Worm (Caenorhabditis elegans): Measurements from ENCODE around the gene lips-10.

Gene lips-10

ce11 chrII:8404748-8405147 lies 34.2 kb upstream of the lips-10 start, which contains the start of gene skpo-1:
Gene skpo-1, minus strand, starts transcription at chrII:8404848.
- no peak for TF ChIP-seq lin-15B (tag; optimal IDR thresholded peaks at IDR 0.05)
- TF ChIP-seq tbx-2 (tag; optimal IDR thresholded peaks at IDR 0.05) = no peak
- no peak for TF ChIP-seq fkh-10 (GFP tag; optimal IDR thresholded peaks at IDR 0.05)
- no peak for TF ChIP-seq ceh-28 (tag; optimal IDR thresholded peaks at IDR 0.05)
- no peak for TF ChIP-seq egl-5 (tag; optimal IDR thresholded peaks at IDR 0.05)
- TF ChIP-seq lsy-12 (tag; optimal IDR thresholded peaks at IDR 0.05) = no peak
- no peak for TF ChIP-seq pha-4 (tag; optimal IDR thresholded peaks at IDR 0.05)
- no peak for TF ChIP-seq aly-2 (tag; optimal IDR thresholded peaks at IDR 0.05)
- no peak for TF ChIP-seq nhr-77 (tag; optimal IDR thresholded peaks at IDR 0.05)
- TF ChIP-seq ceh-9 (tag; optimal IDR thresholded peaks at IDR 0.05) = no peak
- TF ChIP-seq jun-1 (tag; optimal IDR thresholded peaks at IDR 0.05) = no peak
- no peak for TF ChIP-seq eor-1 (tag; optimal IDR thresholded peaks at IDR 0.05)
- no peak for TF ChIP-seq nhr-43 (tag; optimal IDR thresholded peaks at IDR 0.05; ENCODE audit: poor library complexity, severe bottlenecking)
- TF ChIP-seq ama-1 (optimal IDR thresholded peaks at IDR 0.05) = no peak
- no peak for TF ChIP-seq nhr-25 (tag; optimal IDR thresholded peaks at IDR 0.05)
- no peak for TF ChIP-seq elt-2 (tag; optimal IDR thresholded peaks at IDR 0.05)
- no peak for TF ChIP-seq pqm-1 (tag; optimal IDR thresholded peaks at IDR 0.05)
- no peak for TF ChIP-seq nfya-1 (tag; optimal IDR thresholded peaks at IDR 0.05; ENCODE audit: insufficient read depth)
- no peak for TF ChIP-seq nhr-237 (tag; optimal IDR thresholded peaks at IDR 0.05)
- TF ChIP-seq fos-1 (tag; optimal IDR thresholded peaks at IDR 0.05) = no peak

ce11 chrII:8405303-8405702 lies 33.7 kb upstream of the lips-10 start, which contains the start of gene ubc-24:
Gene ubc-24, plus strand, starts transcription at chrII:8405603.
- TF ChIP-seq ceh-28 (tag; optimal IDR thresholded peaks at IDR 0.05) (no peak), ZK546.5 (tag; optimal IDR thresholded peaks at IDR 0.05) (no peak), ztf-4 (tag; optimal IDR thresholded peaks at IDR 0.05) (no peak), nfya-1 (tag; optimal IDR thresholded peaks at IDR 0.05; ENCODE audit: insufficient read depth) (no peak), nhr-67 (tag; optimal IDR thresholded peaks at IDR 0.05) (no peak)

ce11 chrII:8407491-8407890 lies 31.5 kb upstream of the lips-10 start, which contains the start of gene sra-13:
Gene sra-13, plus strand, starts transcription at chrII:8407685.
- no peak for TF ChIP-seq sea-2 (GFP tag; optimal IDR thresholded peaks at IDR 0.05)
- TF ChIP-seq snpc-4 (tag; optimal IDR thresholded peaks at IDR 0.05) = no peak
- TF ChIP-seq ztf-11 (tag; optimal IDR thresholded peaks at IDR 0.05) = no peak
- no peak for TF ChIP-seq lin-39 (tag; optimal IDR thresholded peaks at IDR 0.05)
- no peak for TF ChIP-seq pha-4 (tag; optimal IDR thresholded peaks at IDR 0.05)

- TF ChIP-seq pqm-1 (tag; optimal IDR thresholded peaks at IDR 0.05) (no peak), lin-39 (tag; optimal IDR thresholded peaks at IDR 0.05) (peak; percentile 64), nhr-25 (tag; optimal IDR thresholded peaks at IDR 0.05) (peak; percentile 50), nhr-11 (tag; optimal IDR thresholded peaks at IDR 0.05) (no peak)
Measured at ce11 chrII:8409538-8409937, 29.4 kb upstream of the lips-10 start.

ce11 chrII:8411002-8411401 lies 28.0 kb upstream of the lips-10 start:
- TF ChIP-seq fkh-10 (GFP tag; optimal IDR thresholded peaks at IDR 0.05) = no peak
- TF ChIP-seq mml-1 (tag; optimal IDR thresholded peaks at IDR 0.05) = no peak
- TF ChIP-seq ceh-28 (tag; optimal IDR thresholded peaks at IDR 0.05) = no peak
- no peak for TF ChIP-seq skn-1 (tag; optimal IDR thresholded peaks at IDR 0.05)
- TF ChIP-seq egl-27 (tag; optimal IDR thresholded peaks at IDR 0.05) = no peak

ce11 chrII:8412061-8412721 lies 26.8 kb upstream of the lips-10 start, which contains the start of gene efl-3:
Gene efl-3, plus strand, starts transcription at chrII:8412671.
- TF ChIP-seq elt-2 (tag; optimal IDR thresholded peaks at IDR 0.05) = peak; percentile 37
- TF ChIP-seq fkh-10 (GFP tag; optimal IDR thresholded peaks at IDR 0.05) = no peak
- peak; percentile 16 for TF ChIP-seq pqm-1 (tag; optimal IDR thresholded peaks at IDR 0.05)
- TF ChIP-seq eor-1 (tag; optimal IDR thresholded peaks at IDR 0.05) = no peak

Measured in whole organism, L3 larva.